Worm (Caenorhabditis elegans) whole organism, late embryonic: ENCODE measurements around the gene mrp-3.

Source experiments
- C08G9.2 ChIP-seq: sonication (generic microtip); optimal IDR thresholded peaks from 2 replicates; lab custom pipeline; 2016; ENCODE audit warnings: mild to moderate bottlenecking, missing genetic modification characterization, moderate library complexity, missing compliant biosample characterization
- F13H6.1 ChIP-seq: sonication (generic microtip); optimal IDR thresholded peaks from 2 replicates; lab custom pipeline; 2016; ENCODE audit warnings: missing genetic modification characterization, missing compliant biosample characterization
- K02D7.2 ChIP-seq: sonication (generic microtip); optimal IDR thresholded peaks from 2 replicates; lab custom pipeline; 2017; ENCODE audit warnings: mild to moderate bottlenecking, missing genetic modification characterization, missing compliant biosample characterization
- K09A11.1 ChIP-seq: sonication (generic microtip); optimal IDR thresholded peaks from 2 replicates; lab custom pipeline; 2017; ENCODE audit warnings: antibody characterized with exemption, mild to moderate bottlenecking, missing genetic modification characterization, missing compliant biosample characterization; ENCODE audit not compliant: insufficient read depth
- T23F11.4 ChIP-seq: fragments of 200-800 bp; sonication (Bioruptor generic); optimal IDR thresholded peaks from 2 replicates; lab custom pipeline; 2018; ENCODE audit warnings: mild to moderate bottlenecking, missing genetic modification characterization, missing compliant biosample characterization
- ahr-1 ChIP-seq: sonication (generic microtip); optimal IDR thresholded peaks from 2 replicates; lab custom pipeline; 2016; ENCODE audit warnings: missing genetic modification characterization, missing compliant biosample characterization
- ama-1 ChIP-seq: fragments of 150-350 bp; optimal IDR thresholded peaks from 2 replicates; lab custom pipeline; 2014
- ceh-14 ChIP-seq: sonication (generic microtip); optimal IDR thresholded peaks from 2 replicates; lab custom pipeline; 2016; ENCODE audit warnings: missing genotype, missing genetic modification characterization, missing compliant biosample characterization
- ceh-18 ChIP-seq: sonication (generic microtip); optimal IDR thresholded peaks from 2 replicates; lab custom pipeline; 2016; ENCODE audit warnings: missing genetic modification characterization, missing compliant biosample characterization
- ceh-19 ChIP-seq: fragments of 200-800 bp; sonication (Bioruptor generic); optimal IDR thresholded peaks from 2 replicates; lab custom pipeline; 2018; ENCODE audit warnings: mild to moderate bottlenecking, missing genetic modification characterization, missing compliant biosample characterization
- ceh-22 ChIP-seq: sonication (generic microtip); optimal IDR thresholded peaks from 2 replicates; lab custom pipeline; 2017; ENCODE audit warnings: missing biosample characterization, missing genetic modification characterization
- ceh-24 ChIP-seq: sonication (generic microtip); optimal IDR thresholded peaks from 2 replicates; lab custom pipeline; 2016; ENCODE audit warnings: mild to moderate bottlenecking, missing genetic modification characterization, missing compliant biosample characterization
- ceh-30 ChIP-seq: fragments of 150-350 bp; optimal IDR thresholded peaks from 2 replicates; lab custom pipeline; 2014; ENCODE audit warnings: missing biosample characterization, missing genetic modification characterization
- ceh-34 ChIP-seq: sonication (generic microtip); optimal IDR thresholded peaks from 2 replicates; lab custom pipeline; 2016; ENCODE audit warnings: mild to moderate bottlenecking, missing genetic modification characterization, missing compliant biosample characterization
- ceh-45 ChIP-seq: fragments of 200-800 bp; sonication (Bioruptor generic); IDR thresholded peaks from 2 replicates; pipeline ENCODE4 v1.3.6; 2022; ENCODE audit warnings: missing genetic modification reagents, missing genetic modification characterization, missing compliant biosample characterization
- ceh-48 ChIP-seq: sonication (generic microtip); optimal IDR thresholded peaks from 2 replicates; lab custom pipeline; 2016; ENCODE audit warnings: missing genetic modification characterization, inconsistent platforms, missing compliant biosample characterization
- dmd-4 ChIP-seq: sonication (generic microtip); optimal IDR thresholded peaks from 2 replicates; lab custom pipeline; 2016; ENCODE audit warnings: borderline replicate concordance, missing genetic modification characterization, missing compliant biosample characterization
- dve-1 ChIP-seq: sonication (generic microtip); optimal IDR thresholded peaks from 2 replicates; lab custom pipeline; 2017; ENCODE audit warnings: antibody characterized with exemption, mild to moderate bottlenecking, missing genetic modification characterization, missing compliant biosample characterization
- elt-2 ChIP-seq: sonication (generic microtip); optimal IDR thresholded peaks from 2 replicates; lab custom pipeline; 2016; ENCODE audit warnings: missing genetic modification reagents, missing genetic modification characterization, missing compliant biosample characterization
- eyg-1 ChIP-seq: sonication (generic microtip); optimal IDR thresholded peaks from 2 replicates; lab custom pipeline; 2016; ENCODE audit warnings: missing genotype, missing genetic modification characterization, missing compliant biosample characterization
- gmeb-2 ChIP-seq: sonication (generic microtip); optimal IDR thresholded peaks from 2 replicates; lab custom pipeline; 2016; ENCODE audit warnings: missing genetic modification characterization, inconsistent platforms, missing compliant biosample characterization
- hlh-13 ChIP-seq: fragments of 200-800 bp; sonication (Bioruptor generic); optimal IDR thresholded peaks from 2 replicates; lab custom pipeline; 2018; ENCODE audit warnings: mild to moderate bottlenecking, missing genetic modification characterization, missing compliant biosample characterization
- hlh-30 ChIP-seq: sonication (generic microtip); optimal IDR thresholded peaks from 2 replicates; lab custom pipeline; 2017; ENCODE audit warnings: antibody characterized with exemption, missing genetic modification characterization, missing compliant biosample characterization; ENCODE audit not compliant: insufficient read depth
- hlh-6 ChIP-seq: sonication (generic microtip); optimal IDR thresholded peaks from 2 replicates; lab custom pipeline; 2016; ENCODE audit warnings: missing genotype, missing genetic modification characterization, missing compliant biosample characterization
- hlh-8 ChIP-seq: sonication (generic microtip); optimal IDR thresholded peaks from 2 replicates; lab custom pipeline; 2016; ENCODE audit warnings: missing genotype, missing genetic modification characterization, missing compliant biosample characterization
- lim-6 ChIP-seq: sonication (generic microtip); optimal IDR thresholded peaks from 2 replicates; lab custom pipeline; 2016; ENCODE audit warnings: missing genetic modification characterization, missing compliant biosample characterization
- madf-2 ChIP-seq: sonication (generic microtip); optimal IDR thresholded peaks from 2 replicates; lab custom pipeline; 2017; ENCODE audit warnings: missing genetic modification characterization, missing compliant biosample characterization
- nfya-1 ChIP-seq: sonication (generic microtip); optimal IDR thresholded peaks from 2 replicates; lab custom pipeline; 2017; ENCODE audit warnings: missing genetic modification characterization, mild to moderate bottlenecking, missing compliant biosample characterization, antibody characterized with exemption, moderate library complexity
- nhr-232 ChIP-seq: sonication (generic microtip); optimal IDR thresholded peaks from 2 replicates; lab custom pipeline; 2016; ENCODE audit warnings: missing genetic modification characterization, missing compliant biosample characterization
- odd-2 ChIP-seq: sonication (generic microtip); optimal IDR thresholded peaks from 2 replicates; lab custom pipeline; 2017; ENCODE audit warnings: antibody characterized with exemption, mild to moderate bottlenecking, missing genetic modification characterization, missing compliant biosample characterization
- pha-4 ChIP-seq: fragments of 150-350 bp; optimal IDR thresholded peaks from 2 replicates; lab custom pipeline; 2018; ENCODE audit warnings: missing biosample characterization, missing genetic modification reagents, missing genetic modification characterization
- ref-2 ChIP-seq: sonication (generic microtip); optimal IDR thresholded peaks from 2 replicates; lab custom pipeline; 2016; ENCODE audit warnings: missing genetic modification characterization, missing compliant biosample characterization
- sdc-2 ChIP-seq: sonication (generic microtip); optimal IDR thresholded peaks from 2 replicates; lab custom pipeline; 2016; ENCODE audit warnings: missing genotype, missing genetic modification characterization, missing compliant biosample characterization
- syd-9 ChIP-seq: sonication (generic microtip); optimal IDR thresholded peaks from 2 replicates; lab custom pipeline; 2016; ENCODE audit warnings: mild to moderate bottlenecking, missing genetic modification characterization, moderate library complexity, missing compliant biosample characterization
- tbx-2 ChIP-seq: sonication (generic microtip); optimal IDR thresholded peaks from 2 replicates; lab custom pipeline; 2016; ENCODE audit warnings: missing genetic modification characterization, missing compliant biosample characterization
- ttx-3 ChIP-seq: sonication (generic microtip); optimal IDR thresholded peaks from 2 replicates; lab custom pipeline; 2016; ENCODE audit warnings: missing genetic modification reagents, missing genetic modification characterization, missing compliant biosample characterization
- unc-42 ChIP-seq: sonication (generic microtip); optimal IDR thresholded peaks from 2 replicates; lab custom pipeline; 2016; ENCODE audit warnings: missing genotype, missing genetic modification characterization, missing compliant biosample characterization
- unc-55 ChIP-seq: sonication (generic microtip); optimal IDR thresholded peaks from 2 replicates; lab custom pipeline; 2017; ENCODE audit warnings: missing biosample characterization, missing genetic modification reagents, missing genetic modification characterization

mrp-3 gene

ce11 chrX:15910328-15910727 is 28.8 kb downstream of the mrp-3 start, which contains the start of gene npr-33:
TSS of gene npr-33 (plus strand) at chrX:15910628.
- TF ChIP-seq F13H6.1 (tag; lab: Kevin White, UChicago): no peak
- no peak for TF ChIP-seq gmeb-2 (tag; lab: Kevin White, UChicago)
- no peak for TF ChIP-seq ceh-30 (tag; lab: Kevin White, UChicago)
- no peak for TF ChIP-seq ref-2 (tag; lab: Kevin White, UChicago)
- TF ChIP-seq odd-2 (tag; lab: Kevin White, UChicago): no peak
- no peak for TF ChIP-seq K02D7.2 (tag; lab: Kevin White, UChicago)
- TF ChIP-seq sdc-2 (tag; lab: Kevin White, UChicago): no peak
- TF ChIP-seq tbx-2 (tag; lab: Kevin White, UChicago): no peak
- no peak for TF ChIP-seq ttx-3 (tag; lab: Kevin White, UChicago)
- no peak for TF ChIP-seq ceh-18 (tag; lab: Kevin White, UChicago)
- TF ChIP-seq eyg-1 (tag; lab: Kevin White, UChicago): no peak
- no peak for TF ChIP-seq C08G9.2 (tag; lab: Kevin White, UChicago)
- no peak for TF ChIP-seq dve-1 (tag; lab: Kevin White, UChicago)

- TF ChIP-seq ceh-22 (no peak), ceh-14 (tag; lab: Kevin White, UChicago) (no peak), unc-55 (GFP tag; lab: Kevin White, UChicago) (no peak), madf-2 (tag; lab: Kevin White, UChicago) (no peak), K09A11.1 (tag; lab: Kevin White, UChicago) (no peak), ceh-24 (no peak), nfya-1 (no peak), T23F11.4 (GFP tag; lab: Kevin White, UChicago) (no peak)
These were observed 36.3 kb downstream of the mrp-3 start for ce11 chrX:15902835-15903234.

DNA sequence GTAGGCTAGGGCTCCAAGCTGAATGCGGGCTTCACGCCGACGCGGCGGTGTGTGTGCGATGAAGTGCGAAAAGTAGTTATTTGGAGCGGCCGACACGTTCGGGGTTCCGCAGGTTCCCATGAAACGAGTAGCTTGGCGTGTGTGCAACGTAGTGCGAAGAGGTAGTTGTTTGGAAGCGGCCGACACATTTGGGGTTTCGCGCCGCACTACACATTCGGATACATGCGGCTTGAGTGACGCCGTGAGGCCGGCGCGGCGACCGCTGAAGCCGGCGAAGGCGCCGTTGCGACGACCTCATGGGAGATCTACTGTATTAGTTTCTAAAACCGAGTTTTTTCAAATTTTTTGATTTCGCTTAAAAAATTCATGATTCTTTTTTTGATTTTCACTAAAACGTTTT is 37.9 kb downstream of the mrp-3 start:
- no peak for TF ChIP-seq ceh-14 (tag; lab: Kevin White, UChicago)
- TF ChIP-seq hlh-8 (tag; lab: Kevin White, UChicago): no peak
- no peak for TF ChIP-seq unc-42 (tag; lab: Kevin White, UChicago)
- no peak for TF ChIP-seq F13H6.1 (tag; lab: Kevin White, UChicago)
- no peak for TF ChIP-seq hlh-30 (tag; lab: Kevin White, UChicago)
- no peak for TF ChIP-seq ama-1 (lab: Kevin White, UChicago)
- TF ChIP-seq ahr-1 (tag; lab: Kevin White, UChicago): no peak
- no peak for TF ChIP-seq madf-2 (tag; lab: Kevin White, UChicago)
- no peak for TF ChIP-seq elt-2 (tag; lab: Kevin White, UChicago)
- TF ChIP-seq ceh-19 (GFP tag; lab: Kevin White, UChicago): no peak
- no peak for TF ChIP-seq pha-4 (tag; lab: Kevin White, UChicago)
- no peak for TF ChIP-seq dve-1 (tag; lab: Kevin White, UChicago)
- TF ChIP-seq hlh-6 (tag; lab: Kevin White, UChicago): no peak
- no peak for TF ChIP-seq ceh-34
- TF ChIP-seq syd-9 (tag; lab: Kevin White, UChicago): no peak
- TF ChIP-seq ceh-48: no peak
- no peak for TF ChIP-seq ceh-45

ce11 chrX:15892525-15892924 is 46.6 kb downstream of the mrp-3 start:
- TF ChIP-seq hlh-13 (GFP tag; lab: Kevin White, UChicago) (no peak), K02D7.2 (tag; lab: Kevin White, UChicago) (no peak), ceh-24 (no peak), unc-42 (tag; lab: Kevin White, UChicago) (no peak), elt-2 (tag; lab: Kevin White, UChicago) (no peak), hlh-6 (tag; lab: Kevin White, UChicago) (no peak), lim-6 (tag; lab: Kevin White, UChicago) (no peak), nhr-232 (tag; lab: Kevin White, UChicago) (no peak), unc-55 (GFP tag; lab: Kevin White, UChicago) (no peak), dmd-4 (tag; lab: Kevin White, UChicago) (no peak), ahr-1 (tag; lab: Kevin White, UChicago) (no peak)
- TF ChIP-seq, all 69 proteins: peak for 0
